Fruit fly (Drosophila melanogaster): ENCODE measurements around the gene CG33630.

- TF ChIP-seq h (optimal IDR thresholded peaks at IDR 0.05) = no peak
- TF ChIP-seq psq (optimal IDR thresholded peaks at IDR 0.05) = no peak
- no peak for TF ChIP-seq insv (optimal IDR thresholded peaks at IDR 0.05)
- no peak for TF ChIP-seq Sin3A (optimal IDR thresholded peaks at IDR 0.05)
- no peak for TF ChIP-seq Myc (optimal IDR thresholded peaks at IDR 0.05)
- TF ChIP-seq ttk (optimal IDR thresholded peaks at IDR 0.05) = no peak
Measured at dm6 chr3R:10070195-10070594, 7.8 kb downstream of the CG33630 start.
